Fruit fly (Drosophila melanogaster): ENCODE results near the gene CG10616.

The CG10616 gene

dm6 chr3L:12456916-12457662, 14.4 kb upstream of the CG10616 start (continued):
- TF ChIP-seq CG13123 (GFP tag; optimal IDR thresholded peaks at IDR 0.05) = peak; percentile 47
- peak; percentile 77; the same call in 2 of the 3 replicates for TF ChIP-seq CG11695 (GFP tag; IDR thresholded peaks at IDR 0.05)
- peak; percentile 90 for TF ChIP-seq Ssrp (tag; optimal IDR thresholded peaks at IDR 0.05)
- no peak for TF ChIP-seq Neu2 (GFP tag; optimal IDR thresholded peaks at IDR 0.05; ENCODE audit: borderline replicate concordance)
- TF ChIP-seq CG6654 (GFP tag; optimal IDR thresholded peaks at IDR 0.05) = peak; percentile 26
- peak; percentile 16 for TF ChIP-seq mam (GFP tag; optimal IDR thresholded peaks at IDR 0.05)
- no peak for TF ChIP-seq YL-1 (GFP tag; optimal IDR thresholded peaks at IDR 0.05)
- peak; percentile 90 for TF ChIP-seq dmrt99B (tag; optimal IDR thresholded peaks at IDR 0.05)
- TF ChIP-seq CG9817 (tag; optimal IDR thresholded peaks at IDR 0.05) = peak; percentile 31
- TF ChIP-seq CG17568 (GFP tag; optimal IDR thresholded peaks at IDR 0.05) = peak; percentile 51
- TF ChIP-seq maf-S (GFP tag; optimal IDR thresholded peaks at IDR 0.05) = peak; percentile 8
- TF ChIP-seq dysf (GFP tag; IDR thresholded peaks at IDR 0.05) = peak; percentile 73
- no peak for TF ChIP-seq CG34422 (GFP tag; IDR thresholded peaks at IDR 0.05)
- TF ChIP-seq CG13296 (GFP tag; optimal IDR thresholded peaks at IDR 0.05) = peak; percentile 49
- TF ChIP-seq Max (GFP tag; optimal IDR thresholded peaks at IDR 0.05) = peak; percentile 70
- TF ChIP-seq CG4424 (GFP tag; optimal IDR thresholded peaks at IDR 0.05) = peak; percentile 88
- no peak for TF ChIP-seq repo (GFP tag; optimal IDR thresholded peaks at IDR 0.05)
- TF ChIP-seq ftz-f1 (GFP tag; optimal IDR thresholded peaks at IDR 0.05) = no peak
- TF ChIP-seq CG6854 (GFP tag; optimal IDR thresholded peaks at IDR 0.05) = peak; percentile 51
- peak; percentile 76 for TF ChIP-seq odd (GFP tag; optimal IDR thresholded peaks at IDR 0.05)
- peak; percentile 56 for TF ChIP-seq CG30431 (GFP tag; optimal IDR thresholded peaks at IDR 0.05)
- peak in 1 of 2 experiments; percentile 17 for TF ChIP-seq crp (GFP tag; optimal IDR thresholded peaks at IDR 0.05)
- peak; percentile 63 for TF ChIP-seq Usf (GFP tag; optimal IDR thresholded peaks at IDR 0.05)
- TF ChIP-seq CG12219 (GFP tag; optimal IDR thresholded peaks at IDR 0.05) = peak; percentile 48
- TF ChIP-seq Dll (GFP tag; IDR thresholded peaks at IDR 0.05; ENCODE audit: partially characterized antibody) = no peak
- TF ChIP-seq yki (optimal IDR thresholded peaks at IDR 0.05) = no peak
- 0 out of 2 replicates have a peak, but pooled peaks have one; percentile 6 for TF ChIP-seq CG4360 (GFP tag; IDR thresholded peaks at IDR 0.05)
- no peak for TF ChIP-seq CG11085 (GFP tag; IDR thresholded peaks at IDR 0.05)
- TF ChIP-seq Poxn (GFP tag; IDR thresholded peaks at IDR 0.05) = no peak
- TF ChIP-seq dmrt11E (tag; optimal IDR thresholded peaks at IDR 0.05) = peak; percentile 97
- peak; percentile 8 for TF ChIP-seq CG6765 (GFP tag; optimal IDR thresholded peaks at IDR 0.05)
- peak; percentile 97 for TF ChIP-seq CG17361 (GFP tag; IDR thresholded peaks at IDR 0.05)
- no peak for TF ChIP-seq ham (GFP tag; IDR thresholded peaks at IDR 0.05)
- TF ChIP-seq CG31388 (GFP tag; optimal IDR thresholded peaks at IDR 0.05) = peak; percentile 50
- no peak for TF ChIP-seq pho (GFP tag; optimal IDR thresholded peaks at IDR 0.05)
- TF ChIP-seq ara (GFP tag; IDR thresholded peaks at IDR 0.05) = peak; percentile 59; the same call in 1 of the 2 replicates
- TF ChIP-seq NC2α (GFP tag; optimal IDR thresholded peaks at IDR 0.05) = no peak
- peak; percentile 86 for TF ChIP-seq CG30403 (GFP tag; optimal IDR thresholded peaks at IDR 0.05)
- TF ChIP-seq zfh1 (GFP tag; IDR thresholded peaks at IDR 0.05) = peak; percentile 69; the same call in 2 of the 3 replicates
- TF ChIP-seq dpn (GFP tag; optimal IDR thresholded peaks at IDR 0.05) = peak; percentile 52 to 69
- TF ChIP-seq jigr1 (GFP tag; IDR thresholded peaks at IDR 0.05) = no peak
- peak; percentile 69 for TF ChIP-seq CG5245 (GFP tag; optimal IDR thresholded peaks at IDR 0.05)
- TF ChIP-seq CG3726 (GFP tag; IDR thresholded peaks at IDR 0.05) = no peak; the same call in 2 of the 3 replicates
- TF ChIP-seq chinmo (GFP tag; IDR thresholded peaks at IDR 0.05; ENCODE audit: partially characterized antibody) = no peak
- TF ChIP-seq CG5180 (GFP tag; optimal IDR thresholded peaks at IDR 0.05) = peak; percentile 93
- TF ChIP-seq scrt (GFP tag; optimal IDR thresholded peaks at IDR 0.05) = peak; percentile 51
- TF ChIP-seq zf30C (GFP tag; optimal IDR thresholded peaks at IDR 0.05) = peak; percentile 59
- peak; percentile 97 for TF ChIP-seq sens (GFP tag)
- TF ChIP-seq CG8924 (tag; optimal IDR thresholded peaks at IDR 0.05) = peak; percentile 91
